Worm (Caenorhabditis elegans): Measurements from ENCODE around the gene fipr-12.

DNA sequence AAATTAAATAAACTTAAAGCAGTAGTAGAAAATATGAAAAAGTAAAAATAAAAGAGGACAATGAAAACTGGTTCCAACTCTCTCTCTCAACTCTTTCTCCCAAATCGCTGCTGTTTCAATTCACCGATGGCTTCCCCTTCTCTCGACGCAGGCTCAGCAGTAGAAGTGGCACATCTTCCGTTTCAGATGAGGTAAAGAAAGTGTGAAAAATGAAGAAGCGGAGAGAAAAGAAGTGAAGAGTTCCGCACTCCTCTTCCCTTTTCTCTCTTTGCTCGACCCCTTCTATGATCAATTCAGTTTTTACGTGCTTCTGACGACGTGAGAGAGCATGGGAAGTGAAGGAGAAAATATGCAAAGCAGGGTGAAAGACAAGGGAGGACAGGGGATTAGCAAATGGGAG is 31.1 kb downstream of the fipr-12 start:
- TF ChIP-seq unc-62 (GFP tag; optimal IDR thresholded peaks at IDR 0.05 in 1 of 2) (peak in 1 of 2 experiments; percentile 91), unc-62 (tag; optimal IDR thresholded peaks at IDR 0.05) (no peak), snpc-4 (tag; optimal IDR thresholded peaks at IDR 0.05) (no peak), mep-1 (tag; optimal IDR thresholded peaks at IDR 0.05) (no peak), cey-2 (tag; optimal IDR thresholded peaks at IDR 0.05; ENCODE audit: borderline replicate concordance, insufficient read depth) (no peak), nhr-28 (tag; optimal IDR thresholded peaks at IDR 0.05) (no peak)

All from whole organism, L4 larva.